Worm (Caenorhabditis elegans) whole organism, L4/young adult: Measurements from ENCODE around the gene blos-2.
A peak's percentile ranks its signal among the peaks of the same experiment; 100 is the strongest.
"Not testable (repeated sequence)": the region's sequence is repeated elsewhere in the genome, so short reads cannot be mapped to it uniquely, and the experiment has no call there.

Experiments used
- W03F9.2 ChIP-seq: fragments of 150-350 bp; optimal IDR thresholded peaks from 2 replicates; lab custom pipeline; 2014; ENCODE audit warnings: missing biosample characterization, missing genetic modification characterization
- dao-5 ChIP-seq: sonication (generic microtip); optimal IDR thresholded peaks from 2 replicates; lab custom pipeline; 2016; ENCODE audit warnings: missing genotype, missing genetic modification characterization, moderate library complexity, missing compliant biosample characterization
- him-1 ChIP-seq: sonication (generic microtip); optimal IDR thresholded peaks from 2 replicates; lab custom pipeline; 2016; ENCODE audit warnings: missing genotype, missing genetic modification reagents, missing genetic modification characterization, missing compliant biosample characterization

The blos-2 gene

ce11 chrIV:6326448-6326847, 7.6 kb upstream of the blos-2 start, which contains the start of gene lsm-8:
lsm-8 (plus strand) TSS chrIV:6326526.
- TF ChIP-seq W03F9.2 (tag; lab: Kevin White, UChicago), result no peak
- TF ChIP-seq him-1 (tag; lab: Kevin White, UChicago), result no peak
- no peak for TF ChIP-seq dao-5 (tag; lab: Kevin White, UChicago)

ce11 chrIV:6327363-6328015, 6.5 kb upstream of the blos-2 start:
- TF ChIP-seq W03F9.2 (tag; lab: Kevin White, UChicago) (peak; percentile 60), him-1 (tag; lab: Kevin White, UChicago) (no peak)

ce11 chrIV:6328198-6328597, 5.8 kb upstream of the blos-2 start:
- no peak for TF ChIP-seq W03F9.2 (tag; lab: Kevin White, UChicago)

ce11 chrIV:6329339-6329738, 4.7 kb upstream of the blos-2 start, which contains the start of gene seu-1:
seu-1 (plus strand) TSS chrIV:6329639.
- no peak for TF ChIP-seq dao-5 (tag; lab: Kevin White, UChicago)
- no peak for TF ChIP-seq W03F9.2 (tag; lab: Kevin White, UChicago)
- TF ChIP-seq him-1 (tag; lab: Kevin White, UChicago), result no peak

ce11 chrIV:6330790-6331189, 3.2 kb upstream of the blos-2 start:
- no peak for TF ChIP-seq him-1 (tag; lab: Kevin White, UChicago)
- TF ChIP-seq W03F9.2 (tag; lab: Kevin White, UChicago), result peak; percentile 21

- no peak for TF ChIP-seq W03F9.2 (tag; lab: Kevin White, UChicago)
- TF ChIP-seq dao-5 (tag; lab: Kevin White, UChicago), result no peak
- no peak for TF ChIP-seq him-1 (tag; lab: Kevin White, UChicago)
Observed at ce11 chrIV:6335908-6336307, 1.9 kb downstream of the blos-2 start, which contains the start of gene mif-4. mif-4 (minus strand) TSS chrIV:6335994.

ce11 chrIV:6336748-6337147, 2.7 kb downstream of the blos-2 start:
- TF ChIP-seq him-1 (tag; lab: Kevin White, UChicago) (peak; percentile 81), dao-5 (tag; lab: Kevin White, UChicago) (no peak), W03F9.2 (tag; lab: Kevin White, UChicago) (peak; percentile 95)

ce11 chrIV:6337353-6337752, 3.3 kb downstream of the blos-2 start, which contains the start of gene ipla-6:
ipla-6 (plus strand) TSS chrIV:6337653.
- TF ChIP-seq him-1 (tag; lab: Kevin White, UChicago) (no peak), W03F9.2 (tag; lab: Kevin White, UChicago) (no peak), dao-5 (tag; lab: Kevin White, UChicago) (no peak)

- TF ChIP-seq dao-5 (tag; lab: Kevin White, UChicago), result no peak
- TF ChIP-seq W03F9.2 (tag; lab: Kevin White, UChicago), result no peak
- no peak for TF ChIP-seq him-1 (tag; lab: Kevin White, UChicago)
Observed at ce11 chrIV:6342431-6342830, 8.4 kb downstream of the blos-2 start, which contains the start of gene Y73B6BL.288. Y73B6BL.288 (minus strand) TSS chrIV:6342531.

- TF ChIP-seq dao-5 (tag; lab: Kevin White, UChicago) (no peak), W03F9.2 (tag; lab: Kevin White, UChicago) (no peak), him-1 (tag; lab: Kevin White, UChicago) (no peak)
Observed at ce11 chrIV:6342876-6343275, 8.9 kb downstream of the blos-2 start, which contains the start of gene Y73B6BL.14. Y73B6BL.14 (minus strand) TSS chrIV:6342976.

- not testable (repeated sequence) for TF ChIP-seq W03F9.2, dao-5, him-1 (tag; lab: Kevin White, UChicago)
Observed at ce11 chrIV:6347213-6347612, 13.2 kb downstream of the blos-2 start, which contains the start of gene Y73B6BL.289. Y73B6BL.289 (plus strand) TSS chrIV:6347513.

- no peak for TF ChIP-seq W03F9.2 (tag; lab: Kevin White, UChicago)
- no peak for TF ChIP-seq dao-5 (tag; lab: Kevin White, UChicago)
- TF ChIP-seq him-1 (tag; lab: Kevin White, UChicago), result no peak
Observed at ce11 chrIV:6361668-6362067, 27.7 kb downstream of the blos-2 start, which contains the start of gene Y73B6BL.47. Y73B6BL.47 (plus strand) TSS chrIV:6361968.

ce11 chrIV:6363604-6364003, 29.6 kb downstream of the blos-2 start:
- TF ChIP-seq him-1 (tag; lab: Kevin White, UChicago), result no peak

ce11 chrIV:6365045-6365444, 31.0 kb downstream of the blos-2 start, which contains the start of gene Y73B6BL.270:
Y73B6BL.270 (plus strand) TSS chrIV:6365345.
- TF ChIP-seq dao-5 (tag; lab: Kevin White, UChicago), result no peak
- no peak for TF ChIP-seq him-1 (tag; lab: Kevin White, UChicago)
- no peak for TF ChIP-seq W03F9.2 (tag; lab: Kevin White, UChicago)
